Worm (Caenorhabditis elegans) whole organism, L4 larva: ENCODE results near the gene nos-2.

Source experiments
- F37D6.2 ChIP-seq: sonication (generic microtip); optimal IDR thresholded peaks from 2 replicates; lab custom pipeline; 2016; ENCODE audit warnings: mild to moderate bottlenecking, missing genetic modification characterization, missing compliant biosample characterization
- F44E2.7 ChIP-seq: fragments of 200-800 bp; sonication (Bioruptor generic); IDR thresholded peaks from 2 replicates; pipeline ENCODE4 v2.1.2; 2022; ENCODE audit warnings: missing genetic modification characterization, missing compliant biosample characterization
- T20F7.1 ChIP-seq: fragments of 200-800 bp; sonication (Bioruptor generic); optimal IDR thresholded peaks from 2 replicates; lab custom pipeline; 2018; ENCODE audit warnings: mild to moderate bottlenecking, missing genetic modification characterization, missing compliant biosample characterization
- Y48G9A.11 ChIP-seq: fragments of 200-800 bp; sonication (Bioruptor generic); IDR thresholded peaks from 2 replicates; pipeline ENCODE4 v1.3.6; 2022; ENCODE audit warnings: missing genetic modification reagents, missing genetic modification characterization, missing compliant biosample characterization
- aly-2 ChIP-seq: sonication (generic microtip); optimal IDR thresholded peaks from 2 replicates; lab custom pipeline; 2018; ENCODE audit warnings: missing biosample characterization, missing genetic modification characterization
- ama-1 ChIP-seq: fragments of 150-350 bp; optimal IDR thresholded peaks from 2 replicates; lab custom pipeline; 2014; ENCODE audit warnings: inconsistent platforms, mixed read lengths
- ceh-20 ChIP-seq: fragments of 200-800 bp; sonication (Bioruptor generic); IDR thresholded peaks from 2 replicates; pipeline ENCODE4 v1.3.6; 2022; ENCODE audit warnings: missing genetic modification reagents, missing genetic modification characterization, missing compliant biosample characterization
- ceh-62 ChIP-seq: sonication (generic microtip); optimal IDR thresholded peaks from 2 replicates; lab custom pipeline; 2017; ENCODE audit warnings: missing biosample characterization, missing genetic modification characterization
- ces-1 ChIP-seq: fragments of 150-350 bp; sonication (generic microtip); optimal IDR thresholded peaks from 4 replicates; lab custom pipeline; 2014; ENCODE audit warnings: missing biosample characterization, missing genetic modification reagents, missing genetic modification characterization
- daf-19 ChIP-seq: fragments of 200-800 bp; sonication (Bioruptor generic); conservative IDR thresholded peaks from 2 replicates; pipeline ENCODE4 v1.3.6; 2022; ENCODE audit warnings: missing genetic modification characterization, missing compliant biosample characterization
- daf-8 ChIP-seq: fragments of 200-800 bp; sonication (Bioruptor generic); IDR thresholded peaks from 2 replicates; pipeline ENCODE4 v1.3.6; 2022; ENCODE audit warnings: missing genetic modification characterization, missing compliant biosample characterization
- dmd-8 ChIP-seq: fragments of 200-800 bp; sonication (Bioruptor generic); IDR thresholded peaks from 2 replicates; pipeline ENCODE4 v1.3.6; 2022; ENCODE audit warnings: missing genetic modification characterization, missing compliant biosample characterization
- duxl-1 ChIP-seq: sonication (generic microtip); optimal IDR thresholded peaks from 2 replicates; lab custom pipeline; 2016; ENCODE audit warnings: mild to moderate bottlenecking, missing genetic modification characterization, moderate library complexity, missing compliant biosample characterization; ENCODE audit not compliant: poor library complexity
- egl-27 ChIP-seq: sonication (generic microtip); optimal IDR thresholded peaks from 3 replicates; lab custom pipeline; 2017; ENCODE audit warnings: missing biosample characterization, missing genetic modification reagents, missing genetic modification characterization
- fkh-10 ChIP-seq: fragments of 150-350 bp; optimal IDR thresholded peaks from 2 replicates; lab custom pipeline; 2014; ENCODE audit warnings: missing biosample characterization, missing genetic modification reagents, missing genetic modification characterization
- fos-1 ChIP-seq: fragments of 150-350 bp; optimal IDR thresholded peaks from 2 replicates; lab custom pipeline; 2014; ENCODE audit warnings: missing biosample characterization, missing genetic modification characterization
- hif-1 ChIP-seq, 2 experiments: sonication (generic microtip); optimal IDR thresholded peaks; 2 replicates each; lab custom pipeline; 2016 to 2017; ENCODE audit warnings: missing compliant biosample characterization in 2 of 2, missing genetic modification characterization in 2 of 2, missing genetic modification reagents in 2 of 2, missing genotype in 2 of 2, mild to moderate bottlenecking in 1 of 2
- hlh-11 ChIP-seq: fragments of 200-800 bp; sonication (Bioruptor generic); optimal IDR thresholded peaks from 2 replicates; lab custom pipeline; 2018; ENCODE audit warnings: mild to moderate bottlenecking, missing genetic modification characterization, missing compliant biosample characterization
- lin-13 ChIP-seq: fragments of 150-350 bp; optimal IDR thresholded peaks from 2 replicates; lab custom pipeline; 2014; ENCODE audit warnings: missing biosample characterization, missing genetic modification reagents, missing genetic modification characterization
- lir-3 ChIP-seq: sonication (generic microtip); optimal IDR thresholded peaks from 2 replicates; lab custom pipeline; 2016; ENCODE audit warnings: mild to moderate bottlenecking, missing genetic modification characterization, missing compliant biosample characterization
- madf-5 ChIP-seq, 2 experiments: fragments of 200-800 bp; sonication (Bioruptor generic); IDR thresholded peaks; 2 replicates each; pipeline ENCODE4 v1.3.6; 2022; ENCODE audit warnings: missing compliant biosample characterization in 2 of 2, missing genetic modification characterization in 2 of 2
- mep-1 ChIP-seq: fragments of 150-350 bp; sonication (generic microtip); optimal IDR thresholded peaks from 3 replicates; lab custom pipeline; 2014; ENCODE audit warnings: missing biosample characterization, missing genetic modification characterization
- mxl-3 ChIP-seq: fragments of 200-800 bp; sonication (Bioruptor generic); optimal IDR thresholded peaks from 2 replicates; lab custom pipeline; 2018; ENCODE audit warnings: mild to moderate bottlenecking, missing genetic modification characterization, missing compliant biosample characterization
- nhr-102 ChIP-seq: sonication (generic microtip); optimal IDR thresholded peaks from 2 replicates; lab custom pipeline; 2016; ENCODE audit warnings: mild to moderate bottlenecking, missing genetic modification characterization, moderate library complexity, missing compliant biosample characterization
- nhr-42 ChIP-seq: fragments of 200-800 bp; sonication (Bioruptor generic); IDR thresholded peaks from 2 replicates; pipeline ENCODE4 v1.3.6; 2022; ENCODE audit warnings: missing genetic modification characterization, missing compliant biosample characterization
- nhr-48 ChIP-seq: sonication (generic microtip); optimal IDR thresholded peaks from 2 replicates; lab custom pipeline; 2016; ENCODE audit warnings: mild to moderate bottlenecking, missing genetic modification characterization, missing compliant biosample characterization
- nhr-6 ChIP-seq: fragments of 150-350 bp; optimal IDR thresholded peaks from 2 replicates; lab custom pipeline; 2014; ENCODE audit warnings: missing biosample characterization, missing genetic modification characterization
- pha-4 ChIP-seq, 2 experiments: fragments of 150-350 bp in 1 of 2; fragments of 200-800 bp in 1 of 2; sonication (Bioruptor generic) in 1 of 2; IDR thresholded peaks in 1 of 2; optimal IDR thresholded peaks in 1 of 2; 2 replicates each; pipeline versions ENCODE4 v1.3.6 to Lab custom; 2014 to 2022; ENCODE audit warnings: missing genetic modification characterization in 2 of 2, missing genetic modification reagents in 2 of 2, missing biosample characterization in 1 of 2, missing compliant biosample characterization in 1 of 2
- rbr-2 ChIP-seq: sonication (generic microtip); optimal IDR thresholded peaks from 2 replicates; lab custom pipeline; 2016; ENCODE audit warnings: missing genotype, missing genetic modification characterization, missing compliant biosample characterization
- sdz-12 ChIP-seq: fragments of 200-800 bp; sonication (Bioruptor generic); optimal IDR thresholded peaks from 2 replicates; lab custom pipeline; 2018; ENCODE audit warnings: mild to moderate bottlenecking, missing genetic modification characterization, missing compliant biosample characterization
- spr-1 ChIP-seq: sonication (generic microtip); optimal IDR thresholded peaks from 2 replicates; lab custom pipeline; 2016; ENCODE audit warnings: mild to moderate bottlenecking, missing genetic modification characterization, missing compliant biosample characterization
- spr-3 ChIP-seq: fragments of 200-800 bp; sonication (Bioruptor generic); optimal IDR thresholded peaks from 2 replicates; lab custom pipeline; 2018; ENCODE audit warnings: mild to moderate bottlenecking, missing genetic modification characterization, missing compliant biosample characterization
- unc-130 ChIP-seq: sonication (generic microtip); optimal IDR thresholded peaks from 2 replicates; lab custom pipeline; 2016; ENCODE audit warnings: missing genetic modification reagents, missing genetic modification characterization, missing compliant biosample characterization
- zag-1 ChIP-seq: fragments of 150-350 bp; optimal IDR thresholded peaks from 2 replicates; lab custom pipeline; 2014; ENCODE audit warnings: missing biosample characterization, missing genetic modification characterization
- zfp-2 ChIP-seq: sonication (generic microtip); optimal IDR thresholded peaks from 2 replicates; lab custom pipeline; 2016; ENCODE audit warnings: mild to moderate bottlenecking, missing genetic modification characterization, missing compliant biosample characterization
- zip-11 ChIP-seq: fragments of 200-800 bp; sonication (Bioruptor generic); IDR thresholded peaks from 2 replicates; pipeline ENCODE4 v1.3.6; 2022; ENCODE audit warnings: missing genetic modification characterization, missing compliant biosample characterization

nos-2 gene

ce11 chrII:7072590-7073536, 7.4 kb downstream of the nos-2 start (continued):
- TF ChIP-seq F44E2.7 (GFP tag; lab: Robert Waterston, UW) (no peak), lin-13 (GFP tag; lab: Kevin White, UChicago) (peak; percentile 21), zag-1 (no peak), daf-8 (no peak), spr-3 (GFP tag; lab: Kevin White, UChicago) (no peak), ceh-20 (GFP tag; lab: Robert Waterston, UW) (peak; percentile 53; the same call in 1 of the 2 replicates), nhr-6 (tag; lab: Kevin White, UChicago) (no peak), pha-4 (GFP tag; IDR thresholded peaks at IDR 0.05; lab: Robert Waterston, UW) (no peak), pha-4 (tag; optimal IDR thresholded peaks at IDR 0.05; lab: Kevin White, UChicago) (peak; percentile 35), hif-1 (tag; optimal IDR thresholded peaks at IDR 0.05; lab: Kevin White, UChicago) (peak in 1 of 2 experiments; percentile 72), egl-27 (tag; lab: Kevin White, UChicago) (no peak), Y48G9A.11 (GFP tag; lab: Robert Waterston, UW) (no peak), nhr-48 (tag; lab: Kevin White, UChicago) (peak; percentile 32), duxl-1 (no peak), fkh-10 (peak; percentile 15), madf-5 (GFP tag; IDR thresholded peaks at IDR 0.05; lab: Robert Waterston, UW) (no peak), lir-3 (tag; lab: Kevin White, UChicago) (no peak), nhr-102 (tag; lab: Kevin White, UChicago) (no peak), hlh-11 (tag; lab: Kevin White, UChicago) (peak; percentile 78), ama-1 (lab: Kevin White, UChicago) (no peak), sdz-12 (GFP tag; lab: Kevin White, UChicago) (no peak), dmd-8 (GFP tag; lab: Robert Waterston, UW) (no peak), ceh-62 (tag; lab: Kevin White, UChicago) (no peak), aly-2 (no peak), spr-1 (tag; lab: Kevin White, UChicago) (no peak), zip-11 (GFP tag; lab: Robert Waterston, UW) (no peak), F37D6.2 (tag; lab: Kevin White, UChicago) (no peak), rbr-2 (tag; lab: Kevin White, UChicago) (peak; percentile 56), fos-1 (tag; lab: Kevin White, UChicago) (no peak), mep-1 (tag; lab: Kevin White, UChicago) (peak; percentile 57)

ce11 chrII:7073537-7073913, 8.1 kb downstream of the nos-2 start, which contains the start of gene kat-1:
Gene kat-1 (plus strand): TSS chrII:7073814.
- TF ChIP-seq T20F7.1 (GFP tag; lab: Kevin White, UChicago) (no peak), ces-1 (GFP tag; lab: Kevin White, UChicago) (no peak), nhr-48 (tag; lab: Kevin White, UChicago) (no peak), unc-130 (no peak), zfp-2 (tag; lab: Kevin White, UChicago) (no peak), nhr-42 (no peak), mxl-3 (no peak), fkh-10 (no peak), ceh-20 (GFP tag; lab: Robert Waterston, UW) (no peak), daf-19 (GFP tag; lab: Robert Waterston, UW) (no peak)
